Worm (Caenorhabditis elegans): ENCODE results near the gene pssy-2.

- no peak for TF ChIP-seq nhr-11 (tag; optimal IDR thresholded peaks at IDR 0.05)
- TF ChIP-seq F13H6.1 (tag; optimal IDR thresholded peaks at IDR 0.05) = no peak
- TF ChIP-seq K02D7.2 (tag; optimal IDR thresholded peaks at IDR 0.05) = no peak
- no peak for TF ChIP-seq sox-4 (tag; optimal IDR thresholded peaks at IDR 0.05)
- no peak for TF ChIP-seq ceh-34 (tag; optimal IDR thresholded peaks at IDR 0.05)
- no peak for TF ChIP-seq hlh-30 (tag; optimal IDR thresholded peaks at IDR 0.05; ENCODE audit: insufficient read depth)
- TF ChIP-seq fkh-6 (tag; optimal IDR thresholded peaks at IDR 0.05) = no peak
- no peak for TF ChIP-seq fkh-10 (GFP tag; optimal IDR thresholded peaks at IDR 0.05)
- TF ChIP-seq ztf-16 (tag; optimal IDR thresholded peaks at IDR 0.05) = no peak
Measured at ce11 chrIII:13430162-13430561, 41.4 kb upstream of the pssy-2 start, which contains the start of gene trf-1.
